Fruit fly (Drosophila melanogaster) Kc167 (cell line): ENCODE measurements around the gene KFase.

Experiments used
- Myc ChIP-seq: fragments of >200 bp; optimal IDR thresholded peaks from 2 replicates; lab custom pipeline; 2017; ENCODE audit warnings: missing external identifiers
- Sin3A ChIP-seq: fragments of >200 bp; optimal IDR thresholded peaks from 2 replicates; lab custom pipeline; 2018; ENCODE audit warnings: missing external identifiers
- h ChIP-seq: fragments of >200 bp; optimal IDR thresholded peaks from 3 replicates; lab custom pipeline; 2018; ENCODE audit warnings: missing external identifiers
- insv ChIP-seq: fragments of >200 bp; optimal IDR thresholded peaks from 3 replicates; lab custom pipeline; 2018; ENCODE audit warnings: missing external identifiers
- psq ChIP-seq: fragments of >200 bp; optimal IDR thresholded peaks from 2 replicates; lab custom pipeline; 2017; ENCODE audit warnings: missing external identifiers
- ttk ChIP-seq: sonication (Bioruptor generic); optimal IDR thresholded peaks from 2 replicates; lab custom pipeline; 2017; ENCODE audit warnings: missing external identifiers

KFase gene

dm6 chr2L:6488676-6489140 lies at the start of gene KFase, which contains the start of gene epsilonCOP:
TSS of gene KFase (minus strand) at chr2L:6488756.
TSS of gene epsilonCOP (plus strand) at chr2L:6489090.
- no peak for TF ChIP-seq insv (lab: Kevin White, UChicago)
- no peak for TF ChIP-seq Sin3A (lab: Kevin White, UChicago)

dm6 chr2L:6536044-6536581 lies 47.6 kb upstream of the KFase start:
- TF ChIP-seq Myc (no peak), Sin3A (lab: Kevin White, UChicago) (no peak), h (lab: Kevin White, UChicago) (no peak), insv (lab: Kevin White, UChicago) (no peak), psq (lab: Kevin White, UChicago) (no peak), ttk (lab: Kevin White, UChicago) (no peak)

dm6 chr2L:6534125-6534815 lies 45.7 kb upstream of the KFase start:
- TF ChIP-seq h (lab: Kevin White, UChicago): no peak
- TF ChIP-seq Myc: no peak
- no peak for TF ChIP-seq insv (lab: Kevin White, UChicago)
- no peak for TF ChIP-seq ttk (lab: Kevin White, UChicago)

dm6 chr2L:6533719-6534118 lies 45.2 kb upstream of the KFase start:
- TF ChIP-seq insv (lab: Kevin White, UChicago): no peak
- no peak for TF ChIP-seq ttk (lab: Kevin White, UChicago)
- TF ChIP-seq h (lab: Kevin White, UChicago): no peak
- no peak for TF ChIP-seq Sin3A (lab: Kevin White, UChicago)
- no peak for TF ChIP-seq psq (lab: Kevin White, UChicago)
- TF ChIP-seq Myc: no peak

dm6 chr2L:6532977-6533376 lies 44.4 kb upstream of the KFase start:
- TF ChIP-seq Myc: no peak
- TF ChIP-seq insv (lab: Kevin White, UChicago): no peak
- TF ChIP-seq psq (lab: Kevin White, UChicago): no peak
- TF ChIP-seq Sin3A (lab: Kevin White, UChicago): no peak

dm6 chr2L:6531985-6532699 lies 43.6 kb upstream of the KFase start:
- TF ChIP-seq psq (lab: Kevin White, UChicago): no peak
- no peak for TF ChIP-seq Myc
- TF ChIP-seq ttk (lab: Kevin White, UChicago): no peak
- TF ChIP-seq Sin3A (lab: Kevin White, UChicago): no peak
- no peak for TF ChIP-seq h (lab: Kevin White, UChicago)
- TF ChIP-seq insv (lab: Kevin White, UChicago): no peak

- TF ChIP-seq insv (lab: Kevin White, UChicago) (no peak), Myc (no peak), Sin3A (lab: Kevin White, UChicago) (no peak), h (lab: Kevin White, UChicago) (no peak), psq (lab: Kevin White, UChicago) (no peak), ttk (lab: Kevin White, UChicago) (no peak)
Observed at dm6 chr2L:6530952-6531512, 42.5 kb upstream of the KFase start.

- TF ChIP-seq h (lab: Kevin White, UChicago): no peak
- TF ChIP-seq Myc: no peak
- TF ChIP-seq insv (lab: Kevin White, UChicago): no peak
- TF ChIP-seq Sin3A (lab: Kevin White, UChicago): no peak
- no peak for TF ChIP-seq ttk (lab: Kevin White, UChicago)
- TF ChIP-seq psq (lab: Kevin White, UChicago): no peak
Observed at dm6 chr2L:6526996-6527395, 38.4 kb upstream of the KFase start.

- TF ChIP-seq psq (lab: Kevin White, UChicago): no peak
- no peak for TF ChIP-seq Sin3A (lab: Kevin White, UChicago)
- no peak for TF ChIP-seq ttk (lab: Kevin White, UChicago)
- TF ChIP-seq insv (lab: Kevin White, UChicago): no peak
- no peak for TF ChIP-seq h (lab: Kevin White, UChicago)
- TF ChIP-seq Myc: no peak
Observed at dm6 chr2L:6513948-6514347, 25.4 kb upstream of the KFase start.

- TF ChIP-seq psq (lab: Kevin White, UChicago) (no peak), insv (lab: Kevin White, UChicago) (no peak), Sin3A (lab: Kevin White, UChicago) (no peak), ttk (lab: Kevin White, UChicago) (no peak), h (lab: Kevin White, UChicago) (no peak), Myc (no peak)
Observed at dm6 chr2L:6508666-6509065, 20.1 kb upstream of the KFase start.

- TF ChIP-seq Sin3A (lab: Kevin White, UChicago) (no peak), Myc (no peak), ttk (lab: Kevin White, UChicago) (no peak), insv (lab: Kevin White, UChicago) (no peak), psq (lab: Kevin White, UChicago) (no peak), h (lab: Kevin White, UChicago) (no peak)
Observed at dm6 chr2L:6503724-6504037, 15.1 kb upstream of the KFase start.
